Worm (Caenorhabditis elegans) whole organism, mixed stage, embryonic: ENCODE data around the gene F08F8.9.

ENCODE experiments used
- M03D4.4 ChIP-seq: sonication (generic microtip); optimal IDR thresholded peaks from 2 replicates; lab custom pipeline; 2017; ENCODE audit warnings: mild to moderate bottlenecking, missing genetic modification characterization, missing compliant biosample characterization
- blmp-1 ChIP-seq: fragments of 150-350 bp; optimal IDR thresholded peaks from 2 replicates; lab custom pipeline; 2014; ENCODE audit warnings: missing biosample characterization, missing genetic modification characterization
- ceh-39 ChIP-seq: fragments of 150-350 bp; optimal IDR thresholded peaks from 2 replicates; lab custom pipeline; 2014; ENCODE audit warnings: missing biosample characterization, missing genetic modification characterization
- ceh-83 ChIP-seq: fragments of 200-800 bp; sonication (Bioruptor generic); optimal IDR thresholded peaks from 2 replicates; lab custom pipeline; 2018; ENCODE audit warnings: mild to moderate bottlenecking, missing genetic modification characterization, missing compliant biosample characterization
- cnd-1 ChIP-seq: fragments of 200-800 bp; sonication (Bioruptor generic); optimal IDR thresholded peaks from 2 replicates; lab custom pipeline; 2018; ENCODE audit warnings: mild to moderate bottlenecking, missing genetic modification characterization, missing compliant biosample characterization
- elt-1 ChIP-seq: sonication (generic microtip); optimal IDR thresholded peaks from 2 replicates; lab custom pipeline; 2017; ENCODE audit warnings: missing genetic modification characterization, mild to moderate bottlenecking, missing compliant biosample characterization, antibody characterized with exemption, moderate library complexity, borderline replicate concordance; ENCODE audit not compliant: insufficient read depth
- elt-3 ChIP-seq: fragments of 150-350 bp; optimal IDR thresholded peaks from 2 replicates; lab custom pipeline; 2014; ENCODE audit warnings: missing biosample characterization, missing genetic modification characterization
- flh-1 ChIP-seq: fragments of 200-800 bp; sonication (Bioruptor generic); optimal IDR thresholded peaks from 2 replicates; lab custom pipeline; 2018; ENCODE audit warnings: mild to moderate bottlenecking, missing genetic modification characterization, moderate library complexity, missing compliant biosample characterization
- ham-2 ChIP-seq: fragments of 200-800 bp; sonication (Bioruptor generic); optimal IDR thresholded peaks from 2 replicates; lab custom pipeline; 2018; ENCODE audit warnings: mild to moderate bottlenecking, missing genetic modification characterization, missing compliant biosample characterization
- hlh-1 ChIP-seq: fragments of 150-350 bp; optimal IDR thresholded peaks from 2 replicates; lab custom pipeline; 2014; ENCODE audit warnings: missing biosample characterization, missing genetic modification reagents, missing genetic modification characterization
- lin-13 ChIP-seq: fragments of 150-350 bp; optimal IDR thresholded peaks from 2 replicates; lab custom pipeline; 2014; ENCODE audit warnings: missing biosample characterization, missing genetic modification characterization
- lin-32 ChIP-seq: fragments of 200-800 bp; sonication (Bioruptor generic); optimal IDR thresholded peaks from 2 replicates; lab custom pipeline; 2018; ENCODE audit warnings: mild to moderate bottlenecking, missing genetic modification characterization, missing compliant biosample characterization
- lsy-2 ChIP-seq: fragments of 150-350 bp; optimal IDR thresholded peaks from 2 replicates; lab custom pipeline; 2014; ENCODE audit warnings: missing biosample characterization, missing genetic modification characterization
- mab-5 ChIP-seq: fragments of 150-350 bp; optimal IDR thresholded peaks from 2 replicates; lab custom pipeline; 2014; ENCODE audit warnings: missing biosample characterization, missing genetic modification characterization
- mep-1 ChIP-seq: fragments of 150-350 bp; optimal IDR thresholded peaks from 2 replicates; lab custom pipeline; 2017; ENCODE audit warnings: missing biosample characterization, missing genetic modification reagents, missing genetic modification characterization, inconsistent platforms
- mls-2 ChIP-seq: sonication (generic microtip); optimal IDR thresholded peaks from 2 replicates; lab custom pipeline; 2016; ENCODE audit warnings: mild to moderate bottlenecking, missing genetic modification characterization, moderate library complexity, missing compliant biosample characterization
- nhr-2 ChIP-seq: fragments of 150-350 bp; optimal IDR thresholded peaks from 2 replicates; lab custom pipeline; 2014; ENCODE audit warnings: missing biosample characterization, missing genetic modification characterization
- nhr-237 ChIP-seq: fragments of 150-350 bp; optimal IDR thresholded peaks from 2 replicates; lab custom pipeline; 2014; ENCODE audit warnings: missing biosample characterization, missing genetic modification characterization
- nhr-28 ChIP-seq: fragments of 150-350 bp; optimal IDR thresholded peaks from 2 replicates; lab custom pipeline; 2014; ENCODE audit warnings: missing biosample characterization, missing genetic modification characterization
- nhr-76 ChIP-seq: sonication (generic microtip); optimal IDR thresholded peaks from 2 replicates; lab custom pipeline; 2017; ENCODE audit warnings: missing biosample characterization, missing genetic modification characterization
- sem-2 ChIP-seq: fragments of 200-800 bp; sonication (Bioruptor generic); optimal IDR thresholded peaks from 2 replicates; lab custom pipeline; 2018; ENCODE audit warnings: mild to moderate bottlenecking, missing genetic modification characterization, missing compliant biosample characterization
- snpc-4 ChIP-seq: fragments of 150-350 bp; optimal IDR thresholded peaks from 2 replicates; lab custom pipeline; 2014; ENCODE audit warnings: missing biosample characterization, missing genetic modification characterization
- sptf-1 ChIP-seq: sonication (generic microtip); optimal IDR thresholded peaks from 2 replicates; lab custom pipeline; 2017; ENCODE audit warnings: mild to moderate bottlenecking, missing genetic modification characterization, moderate library complexity, missing compliant biosample characterization
- tbx-8 ChIP-seq: fragments of 200-800 bp; sonication (Bioruptor generic); optimal IDR thresholded peaks from 2 replicates; lab custom pipeline; 2018; ENCODE audit warnings: mild to moderate bottlenecking, missing genetic modification characterization, moderate library complexity, missing compliant biosample characterization
- unc-120 ChIP-seq: sonication (generic microtip); optimal IDR thresholded peaks from 2 replicates; lab custom pipeline; 2017; ENCODE audit warnings: missing genetic modification characterization, missing compliant biosample characterization; ENCODE audit not compliant: poor library complexity, severe bottlenecking
- unc-39 ChIP-seq: fragments of 150-350 bp; optimal IDR thresholded peaks from 2 replicates; lab custom pipeline; 2014; ENCODE audit warnings: missing biosample characterization, missing genetic modification characterization
- unc-62 ChIP-seq: fragments of 150-350 bp; optimal IDR thresholded peaks from 2 replicates; lab custom pipeline; 2014; ENCODE audit warnings: missing biosample characterization, missing genetic modification reagents, missing genetic modification characterization
- zip-8 ChIP-seq: fragments of 150-350 bp; optimal IDR thresholded peaks from 2 replicates; lab custom pipeline; 2014; ENCODE audit warnings: missing biosample characterization, missing genetic modification characterization
- ztf-11 ChIP-seq: fragments of 150-350 bp; optimal IDR thresholded peaks from 2 replicates; lab custom pipeline; 2014; ENCODE audit warnings: missing biosample characterization, missing genetic modification characterization

Gene F08F8.9

ce11 chrIII:7308600-7309109 is 45.1 kb downstream of the F08F8.9 start, which contains the start of gene acbp-4:
Gene acbp-4, minus strand, starts transcription at chrIII:7309109.
- no peak for TF ChIP-seq ham-2 (GFP tag; lab: Kevin White, UChicago)
- no peak for TF ChIP-seq nhr-237 (tag; lab: Kevin White, UChicago)
- TF ChIP-seq ztf-11 (tag; lab: Kevin White, UChicago), result no peak
- no peak for TF ChIP-seq unc-120
- no peak for TF ChIP-seq nhr-28 (tag; lab: Kevin White, UChicago)
- no peak for TF ChIP-seq unc-39 (tag; lab: Kevin White, UChicago)

- TF ChIP-seq mab-5 (no peak), nhr-28 (tag; lab: Kevin White, UChicago) (no peak), nhr-237 (tag; lab: Kevin White, UChicago) (no peak), M03D4.4 (tag; lab: Kevin White, UChicago) (no peak), zip-8 (no peak)
These were observed 48.2 kb downstream of the F08F8.9 start for ce11 chrIII:7305649-7305977.

- TF ChIP-seq mab-5 (no peak), hlh-1 (no peak), elt-1 (tag; lab: Kevin White, UChicago) (peak; percentile 44), ztf-11 (tag; lab: Kevin White, UChicago) (no peak), M03D4.4 (tag; lab: Kevin White, UChicago) (no peak), flh-1 (GFP tag; lab: Kevin White, UChicago) (no peak)
These were observed 48.7 kb downstream of the F08F8.9 start for ce11 chrIII:7304961-7305648.

DNA sequence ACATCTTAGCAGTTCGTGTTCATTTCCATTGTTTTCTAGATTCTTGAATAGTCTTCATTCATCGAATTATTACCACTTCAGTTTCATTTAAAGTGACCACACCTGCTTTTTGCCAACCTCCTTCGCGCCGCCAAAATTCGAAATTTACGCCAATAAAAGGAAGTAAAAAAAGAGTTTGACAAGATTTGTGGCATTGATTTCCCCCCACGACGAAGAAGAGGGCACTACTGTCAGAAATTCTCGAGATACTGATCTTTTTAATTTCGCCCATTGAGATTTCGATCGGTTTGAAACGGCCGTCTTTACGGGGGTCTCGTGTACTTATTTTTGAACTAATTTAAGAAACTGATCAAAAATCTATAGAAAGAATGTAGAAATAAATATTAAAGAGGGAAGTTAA is 52.1 kb downstream of the F08F8.9 start:
- TF ChIP-seq unc-120, result no peak
- no peak for TF ChIP-seq unc-62 (GFP tag; lab: Kevin White, UChicago)
- no peak for TF ChIP-seq sem-2 (GFP tag; lab: Kevin White, UChicago)
- TF ChIP-seq sptf-1 (tag; lab: Kevin White, UChicago), result no peak
- TF ChIP-seq mab-5, result no peak
- no peak for TF ChIP-seq elt-3
- no peak for TF ChIP-seq ztf-11 (tag; lab: Kevin White, UChicago)

DNA sequence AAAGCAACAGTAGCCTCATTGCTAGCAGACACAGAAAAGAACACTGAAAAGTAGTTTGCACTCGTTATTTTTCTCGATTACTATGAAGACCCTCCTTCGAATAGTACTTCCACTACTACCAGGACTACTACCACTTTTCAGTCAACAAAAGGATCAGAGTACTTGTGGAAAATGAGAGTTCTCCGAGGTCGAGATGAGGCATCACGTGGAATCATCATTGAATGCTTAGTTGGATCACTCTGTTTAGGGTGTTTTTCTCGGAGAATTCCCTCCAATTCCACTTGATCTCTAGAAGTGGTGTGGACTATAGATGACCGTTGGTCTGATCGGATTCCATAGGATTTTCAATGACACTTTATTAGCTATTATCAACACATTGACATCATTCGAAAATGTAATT is 53.0 kb downstream of the F08F8.9 start:
- TF ChIP-seq sptf-1 (tag; lab: Kevin White, UChicago) (no peak), nhr-28 (tag; lab: Kevin White, UChicago) (no peak), unc-62 (GFP tag; lab: Kevin White, UChicago) (no peak), ceh-83 (GFP tag; lab: Kevin White, UChicago) (no peak), nhr-2 (tag; lab: Kevin White, UChicago) (no peak), elt-1 (tag; lab: Kevin White, UChicago) (no peak), sem-2 (GFP tag; lab: Kevin White, UChicago) (no peak), mep-1 (no peak), M03D4.4 (tag; lab: Kevin White, UChicago) (no peak), nhr-76 (no peak), lsy-2 (tag; lab: Kevin White, UChicago) (no peak)

ce11 chrIII:7300169-7300568 is 53.6 kb downstream of the F08F8.9 start:
- TF ChIP-seq blmp-1 (tag; lab: Kevin White, UChicago) (no peak), lin-13 (tag; lab: Kevin White, UChicago) (no peak), ceh-39 (tag; lab: Kevin White, UChicago) (no peak), elt-3 (no peak), ceh-83 (GFP tag; lab: Kevin White, UChicago) (no peak), tbx-8 (GFP tag; lab: Kevin White, UChicago) (no peak), snpc-4 (no peak), sptf-1 (tag; lab: Kevin White, UChicago) (no peak), unc-62 (GFP tag; lab: Kevin White, UChicago) (no peak), mab-5 (no peak), nhr-28 (tag; lab: Kevin White, UChicago) (no peak), mls-2 (no peak), sem-2 (GFP tag; lab: Kevin White, UChicago) (no peak), ztf-11 (tag; lab: Kevin White, UChicago) (no peak), cnd-1 (tag; lab: Kevin White, UChicago) (no peak), elt-1 (tag; lab: Kevin White, UChicago) (no peak), nhr-76 (no peak), lin-32 (no peak), mep-1 (no peak), hlh-1 (no peak)
